Worm (Caenorhabditis elegans) whole organism, L2 larva: ENCODE results near the gene clec-24.

Source experiments
- R02D3.7 ChIP-seq: fragments of 150-350 bp; optimal IDR thresholded peaks from 2 replicates; lab custom pipeline; 2014; ENCODE audit warnings: missing biosample characterization, missing genetic modification characterization
- aly-2 ChIP-seq: fragments of 150-350 bp; optimal IDR thresholded peaks from 2 replicates; lab custom pipeline; 2014; ENCODE audit warnings: missing biosample characterization, missing genetic modification characterization
- dmd-4 ChIP-seq: sonication (generic microtip); optimal IDR thresholded peaks from 2 replicates; lab custom pipeline; 2017; ENCODE audit warnings: missing biosample characterization, missing genetic modification characterization
- egl-27 ChIP-seq: sonication (generic microtip); optimal IDR thresholded peaks from 3 replicates; lab custom pipeline; 2017; ENCODE audit warnings: missing biosample characterization, missing genetic modification reagents, missing genetic modification characterization
- elt-1 ChIP-seq: fragments of 150-350 bp; optimal IDR thresholded peaks from 2 replicates; lab custom pipeline; 2014; ENCODE audit warnings: missing biosample characterization, missing genetic modification characterization
- mdl-1 ChIP-seq, 2 experiments: fragments of 150-350 bp in 1 of 2; sonication (generic microtip) in 1 of 2; optimal IDR thresholded peaks; 2 replicates each; lab custom pipeline; 2017; ENCODE audit warnings: missing biosample characterization in 2 of 2, missing genetic modification characterization in 2 of 2
- nhr-6 ChIP-seq: fragments of 150-350 bp; optimal IDR thresholded peaks from 2 replicates; lab custom pipeline; 2014; ENCODE audit warnings: missing biosample characterization, missing genetic modification characterization
- skn-1 ChIP-seq: sonication (generic microtip); optimal IDR thresholded peaks from 2 replicates; lab custom pipeline; 2017; ENCODE audit warnings: missing biosample characterization, missing genetic modification characterization
- ztf-11 ChIP-seq: sonication (generic microtip); optimal IDR thresholded peaks from 2 replicates; lab custom pipeline; 2017; ENCODE audit warnings: missing biosample characterization, missing genetic modification characterization

ce11 chrV:16836100-16836499 is 25.7 kb upstream of the clec-24 start:
- TF ChIP-seq mdl-1 (tag; optimal IDR thresholded peaks at IDR 0.05; lab: Kevin White, UChicago) (no peak), R02D3.7 (tag; lab: Kevin White, UChicago) (no peak), skn-1 (tag; lab: Kevin White, UChicago) (no peak), elt-1 (tag; lab: Kevin White, UChicago) (no peak), egl-27 (tag; lab: Kevin White, UChicago) (no peak), dmd-4 (no peak), aly-2 (tag; lab: Kevin White, UChicago) (no peak), nhr-6 (no peak), ztf-11 (tag; lab: Kevin White, UChicago) (no peak)
